Worm (Caenorhabditis elegans) whole organism, L2 larva: ENCODE data around the gene pxd-1.
A peak's percentile ranks its signal among the peaks of the same experiment; 100 is the strongest.

Experiments
- C34F6.9 ChIP-seq: fragments of 150-350 bp; optimal IDR thresholded peaks from 2 replicates; lab custom pipeline; 2014; ENCODE audit warnings: missing biosample characterization, missing genetic modification characterization
- R02D3.7 ChIP-seq: fragments of 150-350 bp; optimal IDR thresholded peaks from 2 replicates; lab custom pipeline; 2014; ENCODE audit warnings: missing biosample characterization, missing genetic modification characterization
- Y55F3AM.14 ChIP-seq: fragments of 200-800 bp; sonication (Bioruptor generic); optimal IDR thresholded peaks from 2 replicates; lab custom pipeline; 2018; ENCODE audit warnings: mild to moderate bottlenecking, missing genetic modification characterization, missing compliant biosample characterization
- alr-1 ChIP-seq: fragments of 150-350 bp; optimal IDR thresholded peaks from 2 replicates; lab custom pipeline; 2014; ENCODE audit warnings: missing biosample characterization, missing genetic modification characterization
- ama-1 ChIP-seq: fragments of 150-350 bp; optimal IDR thresholded peaks from 2 replicates; lab custom pipeline; 2018; ENCODE audit warnings: inconsistent platforms
- ceh-16 ChIP-seq: fragments of 150-350 bp; optimal IDR thresholded peaks from 2 replicates; lab custom pipeline; 2014; ENCODE audit warnings: missing biosample characterization, missing genetic modification characterization
- ceh-82 ChIP-seq: fragments of 150-350 bp; optimal IDR thresholded peaks from 2 replicates; lab custom pipeline; 2014; ENCODE audit warnings: missing biosample characterization, missing genetic modification characterization
- dmd-4 ChIP-seq: sonication (generic microtip); optimal IDR thresholded peaks from 2 replicates; lab custom pipeline; 2017; ENCODE audit warnings: missing biosample characterization, missing genetic modification characterization
- egl-27 ChIP-seq: sonication (generic microtip); optimal IDR thresholded peaks from 3 replicates; lab custom pipeline; 2017; ENCODE audit warnings: missing biosample characterization, missing genetic modification reagents, missing genetic modification characterization
- elt-3 ChIP-seq: sonication (generic microtip); optimal IDR thresholded peaks from 2 replicates; lab custom pipeline; 2017; ENCODE audit warnings: missing biosample characterization, missing genetic modification characterization
- fos-1 ChIP-seq: fragments of 150-350 bp; optimal IDR thresholded peaks from 2 replicates; lab custom pipeline; 2014; ENCODE audit warnings: missing biosample characterization, missing genetic modification characterization
- gmeb-1 ChIP-seq: fragments of 150-350 bp; optimal IDR thresholded peaks from 2 replicates; lab custom pipeline; 2014; ENCODE audit warnings: missing biosample characterization, missing genetic modification characterization
- lin-11 ChIP-seq: fragments of 150-350 bp; sonication (generic microtip); optimal IDR thresholded peaks from 2 replicates; lab custom pipeline; 2014; ENCODE audit warnings: missing biosample characterization, missing genetic modification characterization, inconsistent platforms, mixed read lengths
- lin-13 ChIP-seq: fragments of 150-350 bp; optimal IDR thresholded peaks from 2 replicates; lab custom pipeline; 2014; ENCODE audit warnings: missing biosample characterization, missing genetic modification reagents, missing genetic modification characterization
- lin-39 ChIP-seq: fragments of 150-350 bp; optimal IDR thresholded peaks from 2 replicates; lab custom pipeline; 2014; ENCODE audit warnings: missing biosample characterization, missing genetic modification reagents, missing genetic modification characterization
- lsy-2 ChIP-seq, 2 experiments: fragments of 150-350 bp in 1 of 2; sonication (generic microtip) in 1 of 2; optimal IDR thresholded peaks; 2 replicates each; lab custom pipeline; 2014 to 2017; ENCODE audit warnings: missing biosample characterization in 2 of 2, missing genetic modification characterization in 2 of 2
- mab-5 ChIP-seq: fragments of 150-350 bp; optimal IDR thresholded peaks from 2 replicates; lab custom pipeline; 2014; ENCODE audit warnings: missing biosample characterization, missing genetic modification characterization
- mbf-1 ChIP-seq: sonication (generic microtip); optimal IDR thresholded peaks from 2 replicates; lab custom pipeline; 2017; ENCODE audit warnings: missing biosample characterization, missing genetic modification characterization
- nhr-12 ChIP-seq: fragments of 150-350 bp; optimal IDR thresholded peaks from 2 replicates; lab custom pipeline; 2014; ENCODE audit warnings: missing biosample characterization, missing genetic modification characterization
- nhr-129 ChIP-seq: fragments of 150-350 bp; optimal IDR thresholded peaks from 2 replicates; lab custom pipeline; 2014; ENCODE audit warnings: missing biosample characterization, missing genetic modification characterization
- nhr-21 ChIP-seq: fragments of 150-350 bp; optimal IDR thresholded peaks from 2 replicates; lab custom pipeline; 2014; ENCODE audit warnings: missing biosample characterization, missing genetic modification characterization
- nhr-23 ChIP-seq: fragments of 150-350 bp; optimal IDR thresholded peaks from 2 replicates; lab custom pipeline; 2014; ENCODE audit warnings: missing biosample characterization, missing genetic modification reagents, missing genetic modification characterization
- nhr-25 ChIP-seq: fragments of 150-350 bp; sonication (generic microtip); optimal IDR thresholded peaks from 3 replicates; lab custom pipeline; 2014; ENCODE audit warnings: missing biosample characterization, missing genetic modification characterization
- nhr-6 ChIP-seq: fragments of 150-350 bp; optimal IDR thresholded peaks from 2 replicates; lab custom pipeline; 2014; ENCODE audit warnings: missing biosample characterization, missing genetic modification characterization
- nhr-77 ChIP-seq: fragments of 150-350 bp; optimal IDR thresholded peaks from 2 replicates; lab custom pipeline; 2014; ENCODE audit warnings: missing biosample characterization, missing genetic modification characterization
- peb-1 ChIP-seq: fragments of 150-350 bp; optimal IDR thresholded peaks from 2 replicates; lab custom pipeline; 2014; ENCODE audit warnings: missing biosample characterization, missing genetic modification characterization
- sem-4 ChIP-seq: fragments of 150-350 bp; optimal IDR thresholded peaks from 2 replicates; lab custom pipeline; 2014; ENCODE audit warnings: missing biosample characterization, missing genetic modification reagents, missing genetic modification characterization
- skn-1 ChIP-seq: sonication (generic microtip); optimal IDR thresholded peaks from 2 replicates; lab custom pipeline; 2017; ENCODE audit warnings: missing biosample characterization, missing genetic modification characterization
- sma-3 ChIP-seq: sonication (generic microtip); optimal IDR thresholded peaks from 2 replicates; lab custom pipeline; 2016; ENCODE audit warnings: missing genetic modification reagents, missing genetic modification characterization, missing compliant biosample characterization
- sma-9 ChIP-seq, 2 experiments: fragments of 150-350 bp in 1 of 2; sonication (generic microtip) in 1 of 2; optimal IDR thresholded peaks; 2 replicates each; lab custom pipeline; 2014 to 2016; ENCODE audit warnings: missing genetic modification characterization in 2 of 2, mild to moderate bottlenecking in 1 of 2, missing biosample characterization in 1 of 2, missing compliant biosample characterization in 1 of 2, missing genetic modification reagents in 1 of 2, moderate library complexity in 1 of 2
- unc-39 ChIP-seq: fragments of 150-350 bp; optimal IDR thresholded peaks from 2 replicates; lab custom pipeline; 2014; ENCODE audit warnings: missing biosample characterization, missing genetic modification characterization
- unc-55 ChIP-seq: fragments of 150-350 bp; sonication (generic microtip); optimal IDR thresholded peaks from 3 replicates; lab custom pipeline; 2014; ENCODE audit warnings: missing biosample characterization, missing genetic modification reagents, missing genetic modification characterization
- unc-62 ChIP-seq: fragments of 150-350 bp; optimal IDR thresholded peaks from 2 replicates; lab custom pipeline; 2014; ENCODE audit warnings: missing biosample characterization, missing genetic modification reagents, missing genetic modification characterization
- ztf-11 ChIP-seq: sonication (generic microtip); optimal IDR thresholded peaks from 2 replicates; lab custom pipeline; 2017; ENCODE audit warnings: missing biosample characterization, missing genetic modification characterization
- ztf-4 ChIP-seq: fragments of 150-350 bp; optimal IDR thresholded peaks from 2 replicates; lab custom pipeline; 2014; ENCODE audit warnings: missing biosample characterization, missing genetic modification characterization

The pxd-1 gene

DNA sequence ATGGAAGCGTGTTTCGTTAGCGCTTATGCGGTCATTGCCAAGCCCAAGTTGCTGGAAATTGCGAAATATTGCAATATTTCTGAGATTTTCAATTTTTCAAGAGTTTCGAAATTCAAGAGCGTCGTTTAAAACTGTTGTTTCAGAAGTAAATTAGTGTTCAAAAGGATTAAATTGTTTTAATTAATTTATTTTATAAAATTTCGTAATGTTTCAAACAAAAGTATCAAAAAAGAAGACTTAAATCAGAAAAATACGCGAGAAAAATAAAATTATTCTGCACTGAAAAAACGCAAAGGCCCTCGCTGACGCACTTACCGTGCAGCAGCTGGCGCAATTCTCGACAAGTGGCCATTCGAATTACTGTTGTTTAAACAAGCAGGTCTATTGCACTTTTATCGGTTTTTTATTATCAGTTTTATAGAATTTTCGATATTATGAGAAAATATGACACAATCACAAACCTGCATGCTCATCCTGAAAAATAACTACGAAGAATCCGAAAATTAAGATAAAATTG is 1.8 kb upstream of the pxd-1 start, which contains the start of gene tif-1A (continued):
- TF ChIP-seq elt-3 (tag; lab: Kevin White, UChicago) (no peak), lsy-2 (tag; optimal IDR thresholded peaks at IDR 0.05; lab: Kevin White, UChicago) (peak; percentile 81 to 92), nhr-21 (tag; lab: Kevin White, UChicago) (peak; percentile 72), nhr-6 (peak; percentile 21), sem-4 (tag; lab: Kevin White, UChicago) (peak; percentile 49), ceh-16 (tag; lab: Kevin White, UChicago) (no peak), mab-5 (tag; lab: Kevin White, UChicago) (peak; percentile 70), unc-62 (GFP tag; lab: Kevin White, UChicago) (no peak), peb-1 (no peak), lin-39 (tag; lab: Kevin White, UChicago) (no peak), ztf-11 (tag; lab: Kevin White, UChicago) (no peak), dmd-4 (tag; lab: Kevin White, UChicago) (no peak), lin-13 (GFP tag; lab: Kevin White, UChicago) (peak; percentile 73), sma-3 (GFP tag; lab: Kevin White, UChicago) (peak; percentile 85), egl-27 (peak; percentile 20), nhr-23 (tag; lab: Kevin White, UChicago) (no peak), unc-55 (peak; percentile 82), nhr-12 (tag; lab: Kevin White, UChicago) (peak; percentile 23), ceh-82 (tag; lab: Kevin White, UChicago) (no peak), skn-1 (tag; lab: Kevin White, UChicago) (peak; percentile 61), sma-9 (GFP tag; optimal IDR thresholded peaks at IDR 0.05; lab: Kevin White, UChicago) (peak; percentile 85), sma-9 (tag; optimal IDR thresholded peaks at IDR 0.05; lab: Kevin White, UChicago) (no peak), lin-11 (tag; lab: Kevin White, UChicago) (peak; percentile 8), nhr-77 (tag; lab: Kevin White, UChicago) (peak; percentile 15), C34F6.9 (peak; percentile 90)

DNA sequence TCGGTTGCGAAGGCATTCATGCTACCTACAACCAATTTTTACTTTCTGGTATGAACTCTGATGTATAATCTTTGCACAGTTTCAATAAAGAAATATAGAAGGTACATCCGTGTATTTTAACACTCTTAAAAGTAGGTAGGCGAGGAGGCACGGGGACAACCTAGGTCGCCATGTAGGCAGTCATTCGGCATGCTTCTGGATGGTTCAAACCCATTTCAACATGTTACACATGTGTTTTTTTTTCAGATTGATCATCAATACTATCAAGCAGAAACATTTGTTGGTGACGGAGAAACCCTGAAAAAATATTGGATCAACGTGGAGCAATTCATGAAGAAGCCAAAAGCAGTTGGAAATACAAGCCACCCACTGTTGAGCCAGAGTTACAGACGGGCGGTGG is 1.1 kb downstream of the pxd-1 start:
- TF ChIP-seq fos-1 (tag; lab: Kevin White, UChicago), result no peak
- TF ChIP-seq, all 48 proteins: peak for 0

DNA sequence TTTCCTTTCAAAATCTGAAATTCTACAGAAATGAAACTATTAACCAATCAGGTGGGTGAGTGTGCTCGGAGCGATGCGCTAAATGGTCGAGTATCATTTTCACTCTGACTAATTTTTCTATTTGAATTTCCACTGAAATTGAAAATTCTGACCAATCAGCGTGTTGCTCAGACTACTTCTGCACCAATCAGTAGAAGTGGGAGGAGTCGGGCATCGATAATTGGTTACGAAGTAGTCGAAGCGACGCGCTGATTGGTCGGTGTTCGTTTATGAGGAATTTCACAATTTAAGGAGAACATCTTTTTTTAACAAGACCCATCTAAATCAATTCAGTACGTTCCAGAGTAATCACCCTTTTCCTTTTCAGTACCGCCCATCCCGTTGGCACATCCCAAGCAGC is 3.2 kb downstream of the pxd-1 start:
- TF ChIP-seq ceh-16 (tag; lab: Kevin White, UChicago) (no peak), ama-1 (lab: Kevin White, UChicago) (no peak)

DNA sequence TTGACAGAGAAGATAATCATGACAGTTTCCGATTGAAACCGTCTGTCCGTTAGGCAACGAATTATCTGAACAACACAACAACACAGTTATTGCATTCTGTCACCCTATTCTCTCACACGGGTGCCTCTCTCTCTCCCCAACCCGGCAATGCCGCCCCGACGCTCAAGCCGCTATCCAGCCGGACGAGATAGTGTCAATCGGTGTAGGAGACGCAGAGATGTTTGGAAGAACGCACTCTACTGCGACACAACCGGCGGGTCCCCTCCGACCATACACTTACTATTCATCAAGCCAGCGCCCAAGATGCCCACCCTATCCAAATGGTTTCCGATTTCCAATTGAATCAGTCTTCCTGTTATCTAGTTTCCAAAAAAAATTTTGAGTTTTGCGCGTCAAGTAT is 4.2 kb downstream of the pxd-1 start:
- TF ChIP-seq fos-1 (tag; lab: Kevin White, UChicago), result peak; percentile 7
- peak; percentile 5 for TF ChIP-seq sma-3 (GFP tag; lab: Kevin White, UChicago)
- peak; percentile 7 for TF ChIP-seq nhr-25
- peak; percentile 13 for TF ChIP-seq egl-27
- no peak for TF ChIP-seq mab-5 (tag; lab: Kevin White, UChicago)
- peak; percentile 37 for TF ChIP-seq ceh-16 (tag; lab: Kevin White, UChicago)
- no peak for TF ChIP-seq dmd-4 (tag; lab: Kevin White, UChicago)
- peak; percentile 13 for TF ChIP-seq nhr-129 (tag; lab: Kevin White, UChicago)
- peak in 1 of 2 experiments; percentile 43 for TF ChIP-seq lsy-2 (tag; optimal IDR thresholded peaks at IDR 0.05; lab: Kevin White, UChicago)

DNA sequence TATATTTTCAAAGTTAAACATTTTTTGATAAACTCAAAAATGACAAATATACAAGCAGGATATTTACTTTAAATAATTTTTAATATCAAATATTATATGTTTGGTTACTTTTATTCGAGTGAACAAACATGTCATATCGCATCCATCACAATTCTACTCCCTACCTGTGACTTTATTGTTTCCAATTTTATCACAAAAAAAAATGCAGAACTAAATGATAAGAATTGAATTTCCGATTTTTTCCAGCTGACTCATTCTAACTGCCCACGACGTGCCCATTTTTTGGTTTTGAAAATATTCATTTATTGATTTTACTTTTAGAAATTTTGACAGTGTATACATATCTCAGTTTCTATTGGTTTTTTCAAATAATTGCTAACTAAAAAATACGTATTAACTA is 5.0 kb downstream of the pxd-1 start:
- TF ChIP-seq fos-1 (tag; lab: Kevin White, UChicago) (peak; percentile 84), ztf-4 (tag; lab: Kevin White, UChicago) (no peak)

DNA sequence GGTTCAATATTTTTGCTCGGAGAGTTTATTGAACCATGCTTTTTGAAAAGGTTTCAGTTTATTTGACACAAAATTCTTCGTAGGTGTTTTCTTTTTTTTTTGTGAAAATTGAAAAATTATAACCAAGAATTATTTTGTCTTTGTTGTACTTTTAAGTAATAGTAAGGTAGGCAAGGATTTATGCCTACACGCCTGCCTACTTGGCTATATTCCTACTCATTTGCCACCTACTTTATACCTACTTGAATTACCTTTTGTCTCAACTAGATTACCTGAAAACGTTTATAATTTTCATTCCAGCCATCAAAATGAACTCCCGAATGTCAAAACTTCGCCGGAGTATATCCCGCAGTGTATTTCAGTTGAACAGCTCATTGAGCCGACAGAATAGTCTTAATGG is 6.1 kb downstream of the pxd-1 start, which contains the start of gene C36E8.4:
TSS of gene C36E8.4 (plus strand) at position 301 of the 400 bp plus-strand sequence.
- TF ChIP-seq R02D3.7 (tag; lab: Kevin White, UChicago) (no peak), lin-13 (GFP tag; lab: Kevin White, UChicago) (no peak), gmeb-1 (tag; lab: Kevin White, UChicago) (no peak), mbf-1 (no peak), dmd-4 (tag; lab: Kevin White, UChicago) (no peak), Y55F3AM.14 (no peak), ztf-4 (tag; lab: Kevin White, UChicago) (no peak), alr-1 (tag; lab: Kevin White, UChicago) (no peak), egl-27 (no peak), unc-39 (tag; lab: Kevin White, UChicago) (no peak), unc-62 (GFP tag; lab: Kevin White, UChicago) (no peak), mab-5 (tag; lab: Kevin White, UChicago) (no peak)
